Worm (Caenorhabditis elegans) whole organism, L2 larva: ENCODE results near the gene T10F2.5.

Experiments
- C34F6.9 ChIP-seq: fragments of 150-350 bp; optimal IDR thresholded peaks from 2 replicates; lab custom pipeline; 2014; ENCODE audit warnings: missing biosample characterization, missing genetic modification characterization
- F13H6.1 ChIP-seq: sonication (generic microtip); optimal IDR thresholded peaks from 2 replicates; lab custom pipeline; 2016; ENCODE audit warnings: missing genetic modification characterization, missing compliant biosample characterization
- R02D3.7 ChIP-seq: fragments of 150-350 bp; optimal IDR thresholded peaks from 2 replicates; lab custom pipeline; 2014; ENCODE audit warnings: missing biosample characterization, missing genetic modification characterization
- Y55F3AM.14 ChIP-seq: fragments of 200-800 bp; sonication (Bioruptor generic); optimal IDR thresholded peaks from 2 replicates; lab custom pipeline; 2018; ENCODE audit warnings: mild to moderate bottlenecking, missing genetic modification characterization, missing compliant biosample characterization
- ZK546.5 ChIP-seq: sonication (generic microtip); optimal IDR thresholded peaks from 2 replicates; lab custom pipeline; 2017; ENCODE audit warnings: missing biosample characterization, missing genetic modification characterization
- alr-1 ChIP-seq: fragments of 150-350 bp; optimal IDR thresholded peaks from 2 replicates; lab custom pipeline; 2014; ENCODE audit warnings: missing biosample characterization, missing genetic modification characterization
- aly-2 ChIP-seq: fragments of 150-350 bp; optimal IDR thresholded peaks from 2 replicates; lab custom pipeline; 2014; ENCODE audit warnings: missing biosample characterization, missing genetic modification characterization
- ama-1 ChIP-seq: fragments of 150-350 bp; optimal IDR thresholded peaks from 2 replicates; lab custom pipeline; 2018; ENCODE audit warnings: inconsistent platforms
- blmp-1 ChIP-seq: sonication (generic microtip); optimal IDR thresholded peaks from 2 replicates; lab custom pipeline; 2017; ENCODE audit warnings: missing genetic modification characterization, mild to moderate bottlenecking, missing compliant biosample characterization, antibody characterized with exemption, moderate library complexity; ENCODE audit not compliant: insufficient read depth
- ceh-16 ChIP-seq: fragments of 150-350 bp; optimal IDR thresholded peaks from 2 replicates; lab custom pipeline; 2014; ENCODE audit warnings: missing biosample characterization, missing genetic modification characterization
- ceh-82 ChIP-seq: fragments of 150-350 bp; optimal IDR thresholded peaks from 2 replicates; lab custom pipeline; 2014; ENCODE audit warnings: missing biosample characterization, missing genetic modification characterization
- crh-2 ChIP-seq: sonication (generic microtip); optimal IDR thresholded peaks from 2 replicates; lab custom pipeline; 2017; ENCODE audit warnings: missing biosample characterization, missing genetic modification characterization
- dmd-4 ChIP-seq: sonication (generic microtip); optimal IDR thresholded peaks from 2 replicates; lab custom pipeline; 2017; ENCODE audit warnings: missing biosample characterization, missing genetic modification characterization
- egl-27 ChIP-seq: sonication (generic microtip); optimal IDR thresholded peaks from 3 replicates; lab custom pipeline; 2017; ENCODE audit warnings: missing biosample characterization, missing genetic modification reagents, missing genetic modification characterization
- elt-1 ChIP-seq: fragments of 150-350 bp; optimal IDR thresholded peaks from 2 replicates; lab custom pipeline; 2014; ENCODE audit warnings: missing biosample characterization, missing genetic modification characterization
- elt-3 ChIP-seq: sonication (generic microtip); optimal IDR thresholded peaks from 2 replicates; lab custom pipeline; 2017; ENCODE audit warnings: missing biosample characterization, missing genetic modification characterization
- fos-1 ChIP-seq: fragments of 150-350 bp; optimal IDR thresholded peaks from 2 replicates; lab custom pipeline; 2014; ENCODE audit warnings: missing biosample characterization, missing genetic modification characterization
- gmeb-1 ChIP-seq: fragments of 150-350 bp; optimal IDR thresholded peaks from 2 replicates; lab custom pipeline; 2014; ENCODE audit warnings: missing biosample characterization, missing genetic modification characterization
- lin-11 ChIP-seq: fragments of 150-350 bp; sonication (generic microtip); optimal IDR thresholded peaks from 2 replicates; lab custom pipeline; 2014; ENCODE audit warnings: missing biosample characterization, missing genetic modification characterization, inconsistent platforms, mixed read lengths
- lin-13 ChIP-seq: fragments of 150-350 bp; optimal IDR thresholded peaks from 2 replicates; lab custom pipeline; 2014; ENCODE audit warnings: missing biosample characterization, missing genetic modification reagents, missing genetic modification characterization
- lin-39 ChIP-seq: fragments of 150-350 bp; optimal IDR thresholded peaks from 2 replicates; lab custom pipeline; 2014; ENCODE audit warnings: missing biosample characterization, missing genetic modification reagents, missing genetic modification characterization
- lsy-2 ChIP-seq, 2 experiments: fragments of 150-350 bp in 1 of 2; sonication (generic microtip) in 1 of 2; optimal IDR thresholded peaks; 2 replicates each; lab custom pipeline; 2014 to 2017; ENCODE audit warnings: missing biosample characterization in 2 of 2, missing genetic modification characterization in 2 of 2
- mab-5 ChIP-seq: fragments of 150-350 bp; optimal IDR thresholded peaks from 2 replicates; lab custom pipeline; 2014; ENCODE audit warnings: missing biosample characterization, missing genetic modification characterization
- mbf-1 ChIP-seq: sonication (generic microtip); optimal IDR thresholded peaks from 2 replicates; lab custom pipeline; 2017; ENCODE audit warnings: missing biosample characterization, missing genetic modification characterization
- mdl-1 ChIP-seq, 2 experiments: fragments of 150-350 bp in 1 of 2; sonication (generic microtip) in 1 of 2; optimal IDR thresholded peaks; 2 replicates each; lab custom pipeline; 2017; ENCODE audit warnings: missing biosample characterization in 2 of 2, missing genetic modification characterization in 2 of 2
- nhr-10 ChIP-seq: sonication (generic microtip); optimal IDR thresholded peaks from 2 replicates; lab custom pipeline; 2017; ENCODE audit warnings: missing biosample characterization, missing genetic modification characterization
- nhr-11 ChIP-seq: fragments of 150-350 bp; optimal IDR thresholded peaks from 2 replicates; lab custom pipeline; 2014; ENCODE audit warnings: missing biosample characterization, missing genetic modification characterization
- nhr-12 ChIP-seq: fragments of 150-350 bp; optimal IDR thresholded peaks from 2 replicates; lab custom pipeline; 2014; ENCODE audit warnings: missing biosample characterization, missing genetic modification characterization
- nhr-129 ChIP-seq: fragments of 150-350 bp; optimal IDR thresholded peaks from 2 replicates; lab custom pipeline; 2014; ENCODE audit warnings: missing biosample characterization, missing genetic modification characterization
- nhr-21 ChIP-seq: fragments of 150-350 bp; optimal IDR thresholded peaks from 2 replicates; lab custom pipeline; 2014; ENCODE audit warnings: missing biosample characterization, missing genetic modification characterization
- nhr-23 ChIP-seq: fragments of 150-350 bp; optimal IDR thresholded peaks from 2 replicates; lab custom pipeline; 2014; ENCODE audit warnings: missing biosample characterization, missing genetic modification reagents, missing genetic modification characterization
- nhr-237 ChIP-seq: fragments of 150-350 bp; optimal IDR thresholded peaks from 2 replicates; lab custom pipeline; 2014; ENCODE audit warnings: missing biosample characterization, missing genetic modification characterization
- nhr-25 ChIP-seq: fragments of 150-350 bp; sonication (generic microtip); optimal IDR thresholded peaks from 3 replicates; lab custom pipeline; 2014; ENCODE audit warnings: missing biosample characterization, missing genetic modification characterization
- nhr-6 ChIP-seq: fragments of 150-350 bp; optimal IDR thresholded peaks from 2 replicates; lab custom pipeline; 2014; ENCODE audit warnings: missing biosample characterization, missing genetic modification characterization
- nhr-77 ChIP-seq: fragments of 150-350 bp; optimal IDR thresholded peaks from 2 replicates; lab custom pipeline; 2014; ENCODE audit warnings: missing biosample characterization, missing genetic modification characterization
- peb-1 ChIP-seq: fragments of 150-350 bp; optimal IDR thresholded peaks from 2 replicates; lab custom pipeline; 2014; ENCODE audit warnings: missing biosample characterization, missing genetic modification characterization
- sem-4 ChIP-seq: fragments of 150-350 bp; optimal IDR thresholded peaks from 2 replicates; lab custom pipeline; 2014; ENCODE audit warnings: missing biosample characterization, missing genetic modification reagents, missing genetic modification characterization
- skn-1 ChIP-seq: sonication (generic microtip); optimal IDR thresholded peaks from 2 replicates; lab custom pipeline; 2017; ENCODE audit warnings: missing biosample characterization, missing genetic modification characterization
- sma-3 ChIP-seq: sonication (generic microtip); optimal IDR thresholded peaks from 2 replicates; lab custom pipeline; 2016; ENCODE audit warnings: missing genetic modification reagents, missing genetic modification characterization, missing compliant biosample characterization
- sma-9 ChIP-seq, 2 experiments: fragments of 150-350 bp in 1 of 2; sonication (generic microtip) in 1 of 2; optimal IDR thresholded peaks; 2 replicates each; lab custom pipeline; 2014 to 2016; ENCODE audit warnings: missing genetic modification characterization in 2 of 2, mild to moderate bottlenecking in 1 of 2, missing biosample characterization in 1 of 2, missing compliant biosample characterization in 1 of 2, missing genetic modification reagents in 1 of 2, moderate library complexity in 1 of 2
- snpc-4 ChIP-seq: fragments of 150-350 bp; optimal IDR thresholded peaks from 2 replicates; lab custom pipeline; 2014; ENCODE audit warnings: missing biosample characterization, missing genetic modification characterization
- unc-39 ChIP-seq: fragments of 150-350 bp; optimal IDR thresholded peaks from 2 replicates; lab custom pipeline; 2014; ENCODE audit warnings: missing biosample characterization, missing genetic modification characterization
- unc-55 ChIP-seq: fragments of 150-350 bp; sonication (generic microtip); optimal IDR thresholded peaks from 3 replicates; lab custom pipeline; 2014; ENCODE audit warnings: missing biosample characterization, missing genetic modification reagents, missing genetic modification characterization
- unc-62 ChIP-seq: fragments of 150-350 bp; optimal IDR thresholded peaks from 2 replicates; lab custom pipeline; 2014; ENCODE audit warnings: missing biosample characterization, missing genetic modification reagents, missing genetic modification characterization
- zag-1 ChIP-seq: fragments of 150-350 bp; optimal IDR thresholded peaks from 2 replicates; lab custom pipeline; 2014; ENCODE audit warnings: missing biosample characterization, missing genetic modification characterization
- ztf-1 ChIP-seq: fragments of 200-800 bp; sonication (Bioruptor generic); conservative IDR thresholded peaks from 2 replicates; pipeline ENCODE4 v1.3.6; 2022; ENCODE audit warnings: missing genetic modification characterization, missing compliant biosample characterization
- ztf-11 ChIP-seq: sonication (generic microtip); optimal IDR thresholded peaks from 2 replicates; lab custom pipeline; 2017; ENCODE audit warnings: missing biosample characterization, missing genetic modification characterization
- ztf-4 ChIP-seq: fragments of 150-350 bp; optimal IDR thresholded peaks from 2 replicates; lab custom pipeline; 2014; ENCODE audit warnings: missing biosample characterization, missing genetic modification characterization

Gene T10F2.5

ce11 chrIII:5172470-5172869 is 13.1 kb upstream of the T10F2.5 start, which contains the start of gene K10D2.5:
Gene K10D2.5 (plus strand): TSS chrIII:5172720.
- TF ChIP-seq gmeb-1 (tag; lab: Kevin White, UChicago) (peak; percentile 89), nhr-21 (peak; percentile 72), nhr-11 (tag; lab: Kevin White, UChicago) (no peak), ama-1 (lab: Kevin White, UChicago) (no peak), R02D3.7 (tag; lab: Kevin White, UChicago) (no peak), peb-1 (tag; lab: Kevin White, UChicago) (no peak), mbf-1 (tag; lab: Kevin White, UChicago) (no peak), nhr-12 (tag; lab: Kevin White, UChicago) (no peak), dmd-4 (tag; lab: Kevin White, UChicago) (no peak), ceh-82 (tag; lab: Kevin White, UChicago) (peak; percentile 74), Y55F3AM.14 (GFP tag; lab: Kevin White, UChicago) (peak; percentile 74), F13H6.1 (tag; lab: Kevin White, UChicago) (peak; percentile 88), elt-3 (no peak), nhr-6 (tag; lab: Kevin White, UChicago) (peak; percentile 74), snpc-4 (tag; lab: Kevin White, UChicago) (peak; percentile 74), nhr-129 (tag; lab: Kevin White, UChicago) (peak; percentile 89), mab-5 (tag; lab: Kevin White, UChicago) (peak; percentile 89), zag-1 (peak; percentile 77), crh-2 (tag; lab: Kevin White, UChicago) (peak; percentile 89), sma-3 (peak; percentile 95), ztf-4 (tag; lab: Kevin White, UChicago) (peak; percentile 71), unc-55 (GFP tag; lab: Kevin White, UChicago) (peak; percentile 97), mdl-1 (tag; optimal IDR thresholded peaks at IDR 0.05; lab: Kevin White, UChicago) (peak in 1 of 2 experiments; percentile 22), skn-1 (tag; lab: Kevin White, UChicago) (peak; percentile 64), ceh-16 (tag; lab: Kevin White, UChicago) (peak; percentile 33), nhr-77 (tag; lab: Kevin White, UChicago) (no peak), unc-62 (GFP tag; lab: Kevin White, UChicago) (no peak), nhr-25 (tag; lab: Kevin White, UChicago) (peak; percentile 87), lin-11 (tag; lab: Kevin White, UChicago) (peak; percentile 83), ztf-1 (0 out of 2 replicates have a peak, but pooled peaks have one; percentile 89), nhr-237 (tag; lab: Kevin White, UChicago) (no peak), ztf-11 (tag; lab: Kevin White, UChicago) (no peak), lin-39 (no peak), nhr-23 (no peak), fos-1 (tag; lab: Kevin White, UChicago) (peak; percentile 77), sma-9 (GFP tag; optimal IDR thresholded peaks at IDR 0.05; lab: Kevin White, UChicago) (peak; percentile 96), sma-9 (tag; optimal IDR thresholded peaks at IDR 0.05; lab: Kevin White, UChicago) (no peak), egl-27 (tag; lab: Kevin White, UChicago) (peak; percentile 72), elt-1 (tag; lab: Kevin White, UChicago) (no peak), C34F6.9 (tag; lab: Kevin White, UChicago) (peak; percentile 94), ZK546.5 (tag; lab: Kevin White, UChicago) (no peak), unc-39 (no peak), lsy-2 (tag; optimal IDR thresholded peaks at IDR 0.05; lab: Kevin White, UChicago) (peak; percentile 84 to 90), alr-1 (tag; lab: Kevin White, UChicago) (no peak), aly-2 (tag; lab: Kevin White, UChicago) (no peak), blmp-1 (tag; lab: Kevin White, UChicago) (peak; percentile 27), lin-13 (GFP tag; lab: Kevin White, UChicago) (peak; percentile 94), sem-4 (tag; lab: Kevin White, UChicago) (peak; percentile 44), nhr-10 (tag; lab: Kevin White, UChicago) (peak; percentile 55)
